Fruit fly (Drosophila melanogaster): ENCODE measurements around the gene tim.
A peak's percentile ranks its signal among the peaks of the same experiment; 100 is the strongest.

Gene tim

DNA sequence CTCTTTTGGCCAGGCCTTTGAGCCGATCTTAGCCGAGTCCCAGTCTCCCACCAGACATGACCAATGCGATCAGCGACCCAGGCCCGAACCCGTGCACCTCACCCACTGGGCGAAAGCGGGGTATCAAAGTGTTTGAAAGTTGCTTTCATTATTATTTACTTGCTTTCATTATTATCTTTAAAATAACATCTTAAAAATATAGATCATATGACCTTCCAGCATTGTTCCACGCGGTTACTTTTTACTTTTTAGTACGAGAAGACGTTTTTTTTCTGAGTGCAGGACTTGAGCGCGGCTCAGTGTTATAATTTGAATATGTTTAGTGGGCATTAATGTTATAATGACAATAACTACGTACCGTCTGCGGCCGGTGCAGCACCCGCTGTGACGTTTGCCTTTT is 35.1 kb upstream of the tim start (continued):
- TF ChIP-seq CG18262 (tag; optimal IDR thresholded peaks at IDR 0.05) (peak; percentile 40), shn (GFP tag; optimal IDR thresholded peaks at IDR 0.05) (no peak), zf30C (GFP tag; optimal IDR thresholded peaks at IDR 0.05) (peak; percentile 34), CG17829 (tag; optimal IDR thresholded peaks at IDR 0.05) (peak; percentile 18), dysf (GFP tag; IDR thresholded peaks at IDR 0.05) (no peak), CG1529 (GFP tag; optimal IDR thresholded peaks at IDR 0.05) (no peak), pb (GFP tag; optimal IDR thresholded peaks at IDR 0.05) (no peak), Asciz (GFP tag; optimal IDR thresholded peaks at IDR 0.05) (no peak), croc (GFP tag; conservative IDR thresholded peaks at IDR 0.05) (peak; percentile 30; the same call in 1 of the 3 replicates), fd96Cb (tag; optimal IDR thresholded peaks at IDR 0.05) (peak; percentile 7), cad (GFP tag; optimal IDR thresholded peaks at IDR 0.05) (no peak), Lim3 (GFP tag; IDR thresholded peaks at IDR 0.05) (no peak), CG17328 (GFP tag; IDR thresholded peaks at IDR 0.05) (0 out of 2 replicates have a peak, but pooled peaks have one; percentile 6), CG12942 (GFP tag; optimal IDR thresholded peaks at IDR 0.05) (no peak), CG9932 (GFP tag; IDR thresholded peaks at IDR 0.05) (no peak), zfh1 (GFP tag; IDR thresholded peaks at IDR 0.05) (0 out of 3 replicates have a peak, but pooled peaks have one; percentile 11), CG14710 (tag; optimal IDR thresholded peaks at IDR 0.05) (peak; percentile 16), crol (GFP tag; IDR thresholded peaks at IDR 0.05) (no peak), CG8765 (GFP tag; IDR thresholded peaks at IDR 0.05) (0 out of 2 replicates have a peak, but pooled peaks have one; percentile 15), CG13624 (GFP tag; optimal IDR thresholded peaks at IDR 0.05) (no peak), CG11560 (tag; IDR thresholded peaks at IDR 0.05) (no peak), phol (tag; optimal IDR thresholded peaks at IDR 0.05) (peak; percentile 24), gro (GFP tag; optimal IDR thresholded peaks at IDR 0.05) (no peak), lola (GFP tag; optimal IDR thresholded peaks at IDR 0.05) (peak in 1 of 3 experiments; percentile 28), CG1832 (GFP tag; optimal IDR thresholded peaks at IDR 0.05) (no peak), prd (optimal IDR thresholded peaks at IDR 0.05) (no peak), prd (GFP tag; IDR thresholded peaks at IDR 0.05) (peak; percentile 32; the same call in 1 of the 3 replicates), tap (tag; optimal IDR thresholded peaks at IDR 0.05) (no peak), wek (GFP tag; optimal IDR thresholded peaks at IDR 0.05) (no peak), pan (optimal IDR thresholded peaks at IDR 0.05) (no peak), pan (GFP tag; optimal IDR thresholded peaks at IDR 0.05 in 1 of 2, IDR thresholded peaks at IDR 0.05 in 1 of 2) (no peak), CG1792 (GFP tag; optimal IDR thresholded peaks at IDR 0.05) (no peak), vvl (GFP tag; IDR thresholded peaks at IDR 0.05) (0 out of 2 replicates have a peak, but pooled peaks have one; percentile 43), CG31441 (GFP tag; IDR thresholded peaks at IDR 0.05) (0 out of 2 replicates have a peak, but pooled peaks have one; percentile 26), BtbVII (GFP tag; optimal IDR thresholded peaks at IDR 0.05) (no peak)

DNA sequence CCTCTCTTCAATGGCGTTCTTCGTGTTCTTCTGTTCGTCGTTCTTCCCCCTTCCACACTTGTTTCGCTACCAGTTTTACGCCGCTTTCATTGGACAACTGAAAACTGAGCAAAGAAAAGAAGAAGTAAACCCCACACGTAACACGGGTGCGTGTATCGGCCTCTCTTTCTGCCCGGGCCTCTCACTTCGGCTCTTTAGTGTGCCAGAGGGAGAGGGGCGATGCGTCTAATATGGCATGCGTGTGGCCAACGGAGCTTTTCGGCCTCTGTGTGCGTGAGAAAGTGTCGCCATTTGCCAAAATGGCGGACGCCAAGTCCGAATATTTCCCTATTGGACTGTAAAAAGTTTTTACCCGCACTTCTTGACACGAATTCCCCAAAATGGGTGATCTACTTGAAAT is 32.1 kb upstream of the tim start:
- TF ChIP-seq CG6791 (GFP tag; IDR thresholded peaks at IDR 0.05; ENCODE audit: partially characterized antibody): no peak
- TF ChIP-seq lov (optimal IDR thresholded peaks at IDR 0.05): peak; percentile 4
- TF ChIP-seq lov (GFP tag; IDR thresholded peaks at IDR 0.05): no peak
- no peak for TF ChIP-seq CG7928 (GFP tag; optimal IDR thresholded peaks at IDR 0.05)
- TF ChIP-seq bowl (GFP tag; IDR thresholded peaks at IDR 0.05): peak; percentile 62; the same call in 1 of the 2 replicates
- TF ChIP-seq oc (tag; optimal IDR thresholded peaks at IDR 0.05): peak; percentile 16
- no peak for TF ChIP-seq Bteb2 (GFP tag; optimal IDR thresholded peaks at IDR 0.05)
- peak; percentile 89 for TF ChIP-seq z (GFP tag; IDR thresholded peaks at IDR 0.05)
- TF ChIP-seq lola (GFP tag; optimal IDR thresholded peaks at IDR 0.05): no peak
- peak; percentile 42 for TF ChIP-seq CoRest (tag; optimal IDR thresholded peaks at IDR 0.05)
- TF ChIP-seq CG8478 (optimal IDR thresholded peaks at IDR 0.05): peak; percentile 81
- no peak for TF ChIP-seq chn (GFP tag; optimal IDR thresholded peaks at IDR 0.05)
- TF ChIP-seq CG12219 (GFP tag; optimal IDR thresholded peaks at IDR 0.05): no peak
- TF ChIP-seq zen (tag; optimal IDR thresholded peaks at IDR 0.05): no peak
- TF ChIP-seq CG12299 (tag; optimal IDR thresholded peaks at IDR 0.05): no peak
- no peak for TF ChIP-seq D19B (GFP tag; optimal IDR thresholded peaks at IDR 0.05)
- no peak for TF ChIP-seq CG10979 (tag; optimal IDR thresholded peaks at IDR 0.05)
- TF ChIP-seq CG1792 (GFP tag; optimal IDR thresholded peaks at IDR 0.05): no peak
- no peak for TF ChIP-seq CG32772 (GFP tag; IDR thresholded peaks at IDR 0.05)
- TF ChIP-seq Nf-YB (GFP tag; optimal IDR thresholded peaks at IDR 0.05): peak; percentile 97
- no peak for TF ChIP-seq CG16813 (GFP tag; IDR thresholded peaks at IDR 0.05; ENCODE audit: partially characterized antibody)
